Fruit fly (Drosophila melanogaster) whole organism, prepupa: ENCODE measurements around the gene Nrg.

Experiments
- Blimp-1 ChIP-seq: fragments of 200-800 bp; sonication (Bioruptor generic); optimal IDR thresholded peaks from 3 replicates; lab custom pipeline; 2017; ENCODE audit warnings: missing biosample characterization, missing genetic modification characterization, mild to moderate bottlenecking, moderate library complexity, missing genetic modification reagents
- CG10669 ChIP-seq: fragments of 200-800 bp; sonication (Bioruptor generic); optimal IDR thresholded peaks from 3 replicates; lab custom pipeline; 2018; ENCODE audit warnings: missing biosample characterization, mild to moderate bottlenecking, missing genetic modification characterization, moderate library complexity
- CG11294 ChIP-seq: fragments of 200-800 bp; sonication (Bioruptor generic); IDR thresholded peaks from 2 replicates; pipeline ENCODE4 v1.3.6; 2022; ENCODE audit warnings: missing biosample characterization, missing genetic modification characterization
- CG11762 ChIP-seq: fragments of 200-800 bp; sonication (Bioruptor generic); optimal IDR thresholded peaks from 3 replicates; lab custom pipeline; 2016; ENCODE audit warnings: missing biosample characterization, missing genetic modification characterization; ENCODE audit not compliant: insufficient read depth
- CG11902 ChIP-seq: fragments of 200-800 bp; sonication (Bioruptor generic); optimal IDR thresholded peaks from 3 replicates; lab custom pipeline; 2016; ENCODE audit warnings: missing biosample characterization, missing genetic modification characterization
- CG15336 ChIP-seq: fragments of 200-800 bp; sonication (Bioruptor generic); IDR thresholded peaks from 2 replicates; pipeline ENCODE4 v1.3.6; 2022; ENCODE audit warnings: missing biosample characterization, missing genetic modification characterization
- CG3032 ChIP-seq: fragments of 200-800 bp; optimal IDR thresholded peaks from 2 replicates; lab custom pipeline; 2019; ENCODE audit warnings: missing biosample characterization, mild to moderate bottlenecking, missing genetic modification characterization, moderate library complexity
- CG31627 ChIP-seq: fragments of 200-800 bp; sonication (Bioruptor generic); optimal IDR thresholded peaks from 3 replicates; lab custom pipeline; 2016; ENCODE audit warnings: missing biosample characterization, missing genetic modification characterization
- CG32006 ChIP-seq: fragments of 200-800 bp; sonication (Bioruptor generic); optimal IDR thresholded peaks from 3 replicates; lab custom pipeline; 2017; ENCODE audit warnings: missing biosample characterization, mild to moderate bottlenecking, missing genetic modification characterization
- CG34406 ChIP-seq: fragments of 200-800 bp; sonication (Bioruptor generic); optimal IDR thresholded peaks from 3 replicates; lab custom pipeline; 2016; ENCODE audit warnings: missing biosample characterization, missing genetic modification characterization
- CG6276 ChIP-seq: fragments of 200-800 bp; sonication (Bioruptor generic); optimal IDR thresholded peaks from 2 replicates; lab custom pipeline; 2017; ENCODE audit warnings: missing biosample characterization, mild to moderate bottlenecking, missing genetic modification characterization
- CG6792 ChIP-seq: fragments of 200-800 bp; sonication (Bioruptor generic); optimal IDR thresholded peaks from 3 replicates; lab custom pipeline; 2016; ENCODE audit warnings: missing biosample characterization, missing genetic modification characterization
- CG6808 ChIP-seq: fragments of 200-800 bp; sonication (Bioruptor generic); optimal IDR thresholded peaks from 3 replicates; lab custom pipeline; 2017; ENCODE audit warnings: missing biosample characterization, missing genetic modification characterization, mild to moderate bottlenecking, moderate library complexity, missing genetic modification reagents
- CG6854 ChIP-seq: fragments of 200-800 bp; sonication (Bioruptor generic); optimal IDR thresholded peaks from 2 replicates; lab custom pipeline; 2017; ENCODE audit warnings: missing biosample characterization, mild to moderate bottlenecking, missing genetic modification characterization
- CG7368 ChIP-seq: fragments of 200-800 bp; sonication (Bioruptor generic); optimal IDR thresholded peaks from 3 replicates; lab custom pipeline; 2016; ENCODE audit warnings: missing biosample characterization, missing genetic modification characterization
- CG8632 ChIP-seq: fragments of 200-800 bp; sonication (Bioruptor generic); optimal IDR thresholded peaks from 3 replicates; lab custom pipeline; 2016; ENCODE audit warnings: missing biosample characterization, missing genetic modification characterization
- Eip75B ChIP-seq: fragments of 200-800 bp; sonication (Bioruptor generic); optimal IDR thresholded peaks from 3 replicates; lab custom pipeline; 2016; ENCODE audit warnings: missing biosample characterization, missing genetic modification characterization
- Eip78C ChIP-seq: fragments of 200-800 bp; sonication (Bioruptor generic); peaks from one replicate; lab custom pipeline; 2016; ENCODE audit warnings: missing biosample characterization, missing genetic modification characterization
- Eip93F ChIP-seq: fragments of 200-800 bp; sonication (Bioruptor generic); optimal IDR thresholded peaks from 2 replicates; lab custom pipeline; 2016; ENCODE audit warnings: missing biosample characterization, mild to moderate bottlenecking, missing genetic modification characterization
- Ets21C ChIP-seq: fragments of 200-800 bp; sonication (Bioruptor generic); optimal IDR thresholded peaks from 3 replicates; lab custom pipeline; 2016; ENCODE audit warnings: missing biosample characterization, missing genetic modification characterization
- Ets96B ChIP-seq: fragments of 200-800 bp; optimal IDR thresholded peaks from 2 replicates; lab custom pipeline; 2019; ENCODE audit warnings: missing biosample characterization, mild to moderate bottlenecking, missing genetic modification characterization, moderate library complexity
- Hr38 ChIP-seq: sonication (Bioruptor generic); optimal IDR thresholded peaks from 2 replicates; lab custom pipeline; 2016; ENCODE audit warnings: missing biosample characterization, missing genetic modification characterization
- Hr4 ChIP-seq: fragments of 200-800 bp; sonication (Bioruptor generic); optimal IDR thresholded peaks from 3 replicates; lab custom pipeline; 2016; ENCODE audit warnings: missing biosample characterization, missing genetic modification characterization
- Lpt ChIP-seq: fragments of 200-800 bp; sonication (Bioruptor generic); optimal IDR thresholded peaks from 3 replicates; lab custom pipeline; 2016; ENCODE audit warnings: missing biosample characterization, missing genetic modification characterization
- Met ChIP-seq: fragments of 200-800 bp; sonication (Bioruptor generic); optimal IDR thresholded peaks from 3 replicates; lab custom pipeline; 2016; ENCODE audit warnings: missing biosample characterization, missing genetic modification characterization
- Sox14 ChIP-seq: fragments of 200-800 bp; sonication (Bioruptor generic); optimal IDR thresholded peaks from 3 replicates; lab custom pipeline; 2016; ENCODE audit warnings: missing biosample characterization, missing genetic modification characterization
- achi ChIP-seq: fragments of 200-800 bp; sonication (Bioruptor generic); optimal IDR thresholded peaks from 3 replicates; lab custom pipeline; 2016; ENCODE audit warnings: missing biosample characterization, missing genetic modification characterization
- cyc ChIP-seq: fragments of 200-800 bp; sonication (Bioruptor generic); optimal IDR thresholded peaks from 3 replicates; lab custom pipeline; 2016; ENCODE audit warnings: missing biosample characterization, missing genetic modification characterization
- esn ChIP-seq: fragments of 200-800 bp; sonication (Bioruptor generic); optimal IDR thresholded peaks from 2 replicates; lab custom pipeline; 2016; ENCODE audit warnings: missing biosample characterization, mild to moderate bottlenecking, missing genetic modification characterization, moderate library complexity
- fd59A ChIP-seq: fragments of 200-800 bp; sonication (Bioruptor generic); optimal IDR thresholded peaks from 2 replicates; lab custom pipeline; 2017; ENCODE audit warnings: missing biosample characterization, mild to moderate bottlenecking, missing genetic modification characterization, missing genetic modification reagents
- fd85E ChIP-seq: fragments of 200-800 bp; sonication (Bioruptor generic); optimal IDR thresholded peaks from 3 replicates; lab custom pipeline; 2016; ENCODE audit warnings: missing biosample characterization, missing genetic modification characterization
- fkh ChIP-seq: fragments of 200-800 bp; sonication (Bioruptor generic); optimal IDR thresholded peaks from 3 replicates; lab custom pipeline; 2017; ENCODE audit warnings: missing biosample characterization, mild to moderate bottlenecking, missing genetic modification characterization, moderate library complexity
- lz ChIP-seq: fragments of 200-800 bp; sonication (Bioruptor generic); optimal IDR thresholded peaks from 3 replicates; lab custom pipeline; 2016; ENCODE audit warnings: missing biosample characterization, missing genetic modification characterization
- pdm3 ChIP-seq: fragments of 200-800 bp; sonication (Bioruptor generic); optimal IDR thresholded peaks from 3 replicates; lab custom pipeline; 2016; ENCODE audit warnings: missing biosample characterization, missing genetic modification characterization
- salr ChIP-seq, 2 experiments: fragments of 200-800 bp; sonication (Bioruptor generic); optimal IDR thresholded peaks; 3 replicates each; lab custom pipeline; 2016 to 2018; ENCODE audit warnings: missing biosample characterization in 2 of 2, missing genetic modification characterization in 2 of 2, mild to moderate bottlenecking in 1 of 2
- spab ChIP-seq: fragments of 200-800 bp; sonication (Bioruptor generic); optimal IDR thresholded peaks from 2 replicates; lab custom pipeline; 2017; ENCODE audit warnings: missing biosample characterization, mild to moderate bottlenecking, missing genetic modification characterization, missing genetic modification reagents
- ss ChIP-seq, 2 experiments: fragments of 200-800 bp; sonication (Bioruptor generic); optimal IDR thresholded peaks; 2 replicates in 1 of 2; 3 replicates in 1 of 2; lab custom pipeline; 2017 to 2018; ENCODE audit warnings: mild to moderate bottlenecking in 2 of 2, missing biosample characterization in 2 of 2, missing genetic modification characterization in 2 of 2, moderate library complexity in 1 of 2
- svp ChIP-seq: fragments of 200-800 bp; sonication (Bioruptor generic); peaks from one replicate; lab custom pipeline; 2016; ENCODE audit warnings: missing biosample characterization, missing genetic modification characterization
- topi ChIP-seq: fragments of 200-800 bp; sonication (Bioruptor generic); optimal IDR thresholded peaks from 3 replicates; lab custom pipeline; 2016; ENCODE audit warnings: missing biosample characterization, missing genetic modification characterization
- vri ChIP-seq: fragments of 200-800 bp; sonication (Bioruptor generic); optimal IDR thresholded peaks from 3 replicates; lab custom pipeline; 2016; ENCODE audit warnings: missing biosample characterization, mild to moderate bottlenecking, missing genetic modification characterization

Nrg gene

dm6 chrX:8484778-8485177 is 32.4 kb upstream of the Nrg start:
- TF ChIP-seq Sox14 (GFP tag; lab: Kevin White, UChicago) (no peak), vri (no peak), ss (GFP tag; optimal IDR thresholded peaks at IDR 0.05; lab: Kevin White, UChicago) (no peak), CG11294 (GFP tag; lab: Robert Waterston, UW) (no peak), CG6792 (GFP tag; lab: Kevin White, UChicago) (no peak), Lpt (GFP tag; lab: Kevin White, UChicago) (no peak), Ets21C (GFP tag; lab: Kevin White, UChicago) (no peak), Hr38 (GFP tag; lab: Kevin White, UChicago) (no peak), topi (GFP tag; lab: Kevin White, UChicago) (no peak), salr (GFP tag; optimal IDR thresholded peaks at IDR 0.05; lab: Kevin White, UChicago) (no peak), Eip78C (GFP tag; lab: Kevin White, UChicago) (no peak), CG11902 (GFP tag; lab: Kevin White, UChicago) (no peak), Ets96B (no peak)

- TF ChIP-seq fd85E (GFP tag; lab: Kevin White, UChicago), result no peak
- no peak for TF ChIP-seq CG32006
- no peak for TF ChIP-seq CG6854
- no peak for TF ChIP-seq Met (GFP tag; lab: Kevin White, UChicago)
- no peak for TF ChIP-seq CG3032 (tag; lab: Kevin White, UChicago)
- no peak for TF ChIP-seq Lpt (GFP tag; lab: Kevin White, UChicago)
- TF ChIP-seq achi (GFP tag; lab: Kevin White, UChicago), result no peak
- TF ChIP-seq CG34406 (GFP tag; lab: Kevin White, UChicago), result no peak
- TF ChIP-seq Sox14 (GFP tag; lab: Kevin White, UChicago), result no peak
- no peak for TF ChIP-seq pdm3 (GFP tag; lab: Kevin White, UChicago)
- no peak for TF ChIP-seq CG31627 (GFP tag; lab: Kevin White, UChicago)
- no peak for TF ChIP-seq fd59A (GFP tag; lab: Kevin White, UChicago)
- TF ChIP-seq CG8632 (GFP tag; lab: Kevin White, UChicago), result no peak
Measured at dm6 chrX:8489048-8489447, 28.1 kb upstream of the Nrg start, which contains the start of gene CG33181. Gene CG33181 (plus strand): TSS chrX:8489348.

- TF ChIP-seq CG6276 (GFP tag; lab: Kevin White, UChicago), result no peak
- no peak for TF ChIP-seq Hr38 (GFP tag; lab: Kevin White, UChicago)
- no peak for TF ChIP-seq fd59A (GFP tag; lab: Kevin White, UChicago)
- no peak for TF ChIP-seq fd85E (GFP tag; lab: Kevin White, UChicago)
- no peak for TF ChIP-seq Ets21C (GFP tag; lab: Kevin White, UChicago)
- no peak for TF ChIP-seq cyc (GFP tag; lab: Kevin White, UChicago)
- no peak for TF ChIP-seq pdm3 (GFP tag; lab: Kevin White, UChicago)
- no peak for TF ChIP-seq CG7368 (GFP tag; lab: Kevin White, UChicago)
- no peak for TF ChIP-seq Eip75B
- no peak for TF ChIP-seq Lpt (GFP tag; lab: Kevin White, UChicago)
- no peak for TF ChIP-seq Blimp-1 (GFP tag; lab: Kevin White, UChicago)
- no peak for TF ChIP-seq Eip93F
Measured at dm6 chrX:8489485-8489970, 27.6 kb upstream of the Nrg start, which contains the start of gene otu. Gene otu (minus strand): TSS chrX:8489535.

dm6 chrX:8490291-8490975 is 26.7 kb upstream of the Nrg start:
- TF ChIP-seq vri, result peak; percentile 3
- TF ChIP-seq esn (GFP tag; lab: Kevin White, UChicago), result no peak
- peak; percentile 47 for TF ChIP-seq Eip78C (GFP tag; lab: Kevin White, UChicago)
- TF ChIP-seq spab, result no peak

DNA sequence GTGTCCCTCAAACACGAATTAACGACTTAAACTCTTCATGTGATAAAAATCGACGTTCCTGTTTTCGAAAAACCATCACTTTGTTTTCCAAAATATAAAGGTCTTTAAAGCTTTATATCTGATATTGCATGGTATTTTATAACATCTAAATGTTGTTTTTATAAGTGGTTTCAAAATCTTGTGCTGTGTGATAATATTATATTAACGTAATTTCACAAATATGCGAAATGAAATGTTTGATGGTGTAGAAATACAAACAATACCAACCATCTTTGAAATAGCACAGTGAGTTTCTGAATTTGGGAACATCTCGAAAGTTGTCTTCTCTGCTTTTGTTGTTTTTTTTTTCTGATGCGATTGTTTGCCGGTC is 26.2 kb upstream of the Nrg start:
- TF ChIP-seq CG3032 (tag; lab: Kevin White, UChicago) (peak; percentile 5), Hr4 (GFP tag; lab: Kevin White, UChicago) (peak; percentile 30), CG11902 (GFP tag; lab: Kevin White, UChicago) (peak; percentile 12), cyc (GFP tag; lab: Kevin White, UChicago) (peak; percentile 28), topi (GFP tag; lab: Kevin White, UChicago) (peak; percentile 42), fkh (GFP tag; lab: Kevin White, UChicago) (no peak), Eip93F (no peak), Eip78C (GFP tag; lab: Kevin White, UChicago) (peak; percentile 87), esn (GFP tag; lab: Kevin White, UChicago) (peak; percentile 24), svp (peak; percentile 70), Ets21C (GFP tag; lab: Kevin White, UChicago) (peak; percentile 42), CG11762 (GFP tag; lab: Kevin White, UChicago) (no peak), CG15336 (GFP tag; lab: Robert Waterston, UW) (peak; percentile 7; the same call in 1 of the 2 replicates), CG10669 (GFP tag; lab: Kevin White, UChicago) (peak; percentile 97), CG6808 (GFP tag; lab: Kevin White, UChicago) (peak; percentile 26), lz (GFP tag; lab: Kevin White, UChicago) (peak; percentile 27), vri (no peak), CG6854 (no peak)
